Worm (Caenorhabditis elegans): Measurements from ENCODE around the gene F28E10.1.

DNA sequence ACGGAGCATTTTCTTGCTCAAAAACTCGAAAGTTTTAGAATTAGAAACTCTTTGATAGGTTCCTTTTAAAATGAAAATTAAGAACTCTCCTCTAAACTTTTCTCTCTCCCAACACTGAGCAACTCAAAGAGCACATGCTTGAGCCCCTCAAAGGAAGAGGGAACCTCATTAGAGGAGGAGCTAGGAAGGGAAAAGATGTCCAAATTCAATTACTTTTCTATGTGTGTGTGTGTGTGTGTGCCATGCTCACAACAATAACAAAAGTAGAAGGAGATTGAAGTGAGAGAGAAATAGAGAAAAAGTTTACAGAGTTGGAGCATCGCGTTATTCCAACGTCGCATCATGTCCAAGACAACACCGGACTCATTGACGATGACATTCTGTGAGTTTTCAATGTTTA is 17.4 kb downstream of the F28E10.1 start:
- TF ChIP-seq W03F9.2 (tag; optimal IDR thresholded peaks at IDR 0.05) (no peak), him-1 (tag; optimal IDR thresholded peaks at IDR 0.05) (no peak), dao-5 (tag; optimal IDR thresholded peaks at IDR 0.05) (no peak)
